Worm (Caenorhabditis elegans) whole organism, L4 larva: Measurements from ENCODE around the gene C34C12.9.

Experiments used
- R02D3.7 ChIP-seq: fragments of 150-350 bp; sonication (generic microtip); optimal IDR thresholded peaks from 3 replicates; lab custom pipeline; 2014; ENCODE audit warnings: missing biosample characterization, missing genetic modification characterization
- nhr-77 ChIP-seq: fragments of 150-350 bp; optimal IDR thresholded peaks from 2 replicates; lab custom pipeline; 2014; ENCODE audit warnings: missing biosample characterization, missing genetic modification characterization
- zip-11 ChIP-seq: fragments of 200-800 bp; sonication (Bioruptor generic); IDR thresholded peaks from 2 replicates; pipeline ENCODE4 v1.3.6; 2022; ENCODE audit warnings: missing genetic modification characterization, missing compliant biosample characterization

ce11 chrIII:3461403-3461802 lies 13.9 kb downstream of the C34C12.9 start, which contains the start of gene pph-6:
- TF ChIP-seq R02D3.7 (tag; lab: Kevin White, UChicago) (no peak), nhr-77 (tag; lab: Kevin White, UChicago) (no peak), zip-11 (GFP tag; lab: Robert Waterston, UW) (no peak)
